Worm (Caenorhabditis elegans): ENCODE measurements around the gene B0252.1.

Gene B0252.1

DNA sequence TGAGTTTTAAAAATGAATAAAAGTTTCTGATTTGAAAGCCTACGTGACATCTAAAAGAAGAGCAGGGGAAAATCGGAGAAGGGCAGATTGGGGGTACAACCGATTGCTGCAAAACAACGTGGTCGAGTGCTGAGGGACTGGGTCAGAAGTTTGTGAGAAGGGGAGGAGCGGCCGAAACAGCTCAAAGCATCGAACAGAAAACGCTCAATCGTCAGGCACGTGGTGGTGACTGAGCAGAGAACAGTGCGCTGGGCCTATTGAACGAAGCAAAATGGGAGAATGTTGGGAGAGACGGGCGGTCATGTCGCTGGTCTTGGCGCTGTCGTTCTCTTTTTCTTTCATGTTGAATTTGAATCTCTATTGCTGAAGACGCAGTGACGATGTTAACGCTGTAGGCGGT, 28.3 kb upstream of the B0252.1 start:
- TF ChIP-seq ets-4 (tag; optimal IDR thresholded peaks at IDR 0.05) = no peak
- no peak for TF ChIP-seq pax-1 (tag; optimal IDR thresholded peaks at IDR 0.05)
- no peak for TF ChIP-seq madf-2 (tag; optimal IDR thresholded peaks at IDR 0.05)
- TF ChIP-seq zip-5 (tag; optimal IDR thresholded peaks at IDR 0.05) = no peak
- no peak for TF ChIP-seq nhr-232 (tag; optimal IDR thresholded peaks at IDR 0.05)
- no peak for TF ChIP-seq ref-2 (tag; optimal IDR thresholded peaks at IDR 0.05)
- TF ChIP-seq eyg-1 (tag; optimal IDR thresholded peaks at IDR 0.05) = no peak
- TF ChIP-seq lin-11 (tag; optimal IDR thresholded peaks at IDR 0.05) = no peak
- TF ChIP-seq ceh-6 (GFP tag; optimal IDR thresholded peaks at IDR 0.05) = no peak
- TF ChIP-seq K09A11.1 (tag; optimal IDR thresholded peaks at IDR 0.05; ENCODE audit: insufficient read depth) = no peak
- no peak for TF ChIP-seq sox-2 (GFP tag; IDR thresholded peaks at IDR 0.05)
- TF ChIP-seq pag-3 (tag; optimal IDR thresholded peaks at IDR 0.05; ENCODE audit: borderline replicate concordance) = no peak
- no peak for TF ChIP-seq ztf-16 (tag; optimal IDR thresholded peaks at IDR 0.05)
- TF ChIP-seq unc-42 (tag; optimal IDR thresholded peaks at IDR 0.05) = peak; percentile 12
- TF ChIP-seq ceh-18 (tag; optimal IDR thresholded peaks at IDR 0.05) = peak; percentile 47
- TF ChIP-seq lim-6 (tag; optimal IDR thresholded peaks at IDR 0.05) = no peak
- no peak for TF ChIP-seq elt-4 (tag; optimal IDR thresholded peaks at IDR 0.05)
- TF ChIP-seq fax-1 (tag; optimal IDR thresholded peaks at IDR 0.05) = no peak
- peak; percentile 19 for TF ChIP-seq pqm-1 (tag; optimal IDR thresholded peaks at IDR 0.05)

DNA sequence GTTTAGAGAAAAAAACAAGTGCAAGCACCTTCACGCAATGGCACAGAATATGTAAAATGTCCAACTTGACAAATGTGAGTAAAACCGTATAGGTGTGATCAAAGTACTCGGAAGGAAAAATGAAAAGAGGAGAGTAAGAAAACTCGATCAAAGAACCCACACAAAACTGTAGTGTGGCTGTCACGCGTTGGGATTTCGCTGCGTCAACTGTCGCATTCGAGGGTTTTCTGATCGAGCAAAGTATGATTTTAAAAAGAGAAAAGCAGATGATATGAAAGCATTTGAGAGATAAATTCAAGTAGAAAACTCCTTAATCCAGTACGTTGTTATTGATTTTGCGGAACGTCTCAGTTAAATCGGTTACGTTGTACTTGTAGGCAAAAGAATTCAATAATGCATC, 27.6 kb upstream of the B0252.1 start:
- TF ChIP-seq pqm-1 (tag; optimal IDR thresholded peaks at IDR 0.05) (no peak), ceh-18 (tag; optimal IDR thresholded peaks at IDR 0.05) (no peak), unc-55 (GFP tag; optimal IDR thresholded peaks at IDR 0.05) (peak; percentile 26), madf-2 (tag; optimal IDR thresholded peaks at IDR 0.05) (no peak)

DNA sequence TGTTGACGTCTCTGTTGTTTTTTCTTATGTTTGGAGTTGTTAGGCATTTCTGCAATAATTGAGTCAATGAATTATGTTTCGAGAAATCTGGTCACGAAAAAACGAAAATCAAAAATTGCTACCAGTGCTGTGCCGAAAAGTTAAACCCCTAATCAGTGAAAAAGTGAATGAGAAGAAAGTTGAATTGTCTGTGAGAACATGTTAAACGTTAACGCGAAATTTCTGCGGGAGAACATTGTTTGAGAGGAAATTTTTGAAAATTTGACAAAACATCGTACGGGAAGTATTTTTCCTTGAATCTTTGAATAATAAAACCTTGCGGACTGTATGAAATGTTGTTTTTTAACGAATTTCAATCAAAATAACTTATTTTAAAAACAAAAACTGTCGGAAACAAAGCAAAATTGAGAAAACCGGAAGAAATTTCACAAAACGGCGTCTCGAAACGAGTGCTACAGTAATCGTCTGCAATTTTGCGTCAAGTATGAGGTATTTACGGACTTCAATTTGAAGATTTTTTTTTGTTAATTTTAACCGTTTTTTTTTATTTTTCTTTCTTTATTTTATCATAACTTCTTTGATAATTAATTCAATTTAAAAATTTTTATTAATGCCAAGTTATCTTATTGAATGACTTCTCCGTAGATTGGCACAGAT, 25.8 kb upstream of the B0252.1 start, which contains the start of gene adal-1:
adal-1 (minus strand) TSS at position 51 of the 657 bp plus-strand sequence.
- TF ChIP-seq mec-3 (tag; optimal IDR thresholded peaks at IDR 0.05; ENCODE audit: borderline replicate concordance) = no peak
- no peak for TF ChIP-seq fax-1 (tag; optimal IDR thresholded peaks at IDR 0.05)
- TF ChIP-seq pat-9 (tag; optimal IDR thresholded peaks at IDR 0.05) = no peak
- no peak for TF ChIP-seq ceh-2 (tag; optimal IDR thresholded peaks at IDR 0.05)
- no peak for TF ChIP-seq hlh-6 (tag; optimal IDR thresholded peaks at IDR 0.05)
- TF ChIP-seq unc-55 (GFP tag; optimal IDR thresholded peaks at IDR 0.05) = no peak
- no peak for TF ChIP-seq ceh-31 (tag; optimal IDR thresholded peaks at IDR 0.05)
- TF ChIP-seq eyg-1 (tag; optimal IDR thresholded peaks at IDR 0.05) = no peak
- TF ChIP-seq hlh-30 (tag; optimal IDR thresholded peaks at IDR 0.05; ENCODE audit: insufficient read depth) = no peak
- no peak for TF ChIP-seq madf-2 (tag; optimal IDR thresholded peaks at IDR 0.05)
- TF ChIP-seq syd-9 (tag; optimal IDR thresholded peaks at IDR 0.05) = no peak
- TF ChIP-seq ceh-45 (GFP tag; IDR thresholded peaks at IDR 0.05) = no peak

DNA sequence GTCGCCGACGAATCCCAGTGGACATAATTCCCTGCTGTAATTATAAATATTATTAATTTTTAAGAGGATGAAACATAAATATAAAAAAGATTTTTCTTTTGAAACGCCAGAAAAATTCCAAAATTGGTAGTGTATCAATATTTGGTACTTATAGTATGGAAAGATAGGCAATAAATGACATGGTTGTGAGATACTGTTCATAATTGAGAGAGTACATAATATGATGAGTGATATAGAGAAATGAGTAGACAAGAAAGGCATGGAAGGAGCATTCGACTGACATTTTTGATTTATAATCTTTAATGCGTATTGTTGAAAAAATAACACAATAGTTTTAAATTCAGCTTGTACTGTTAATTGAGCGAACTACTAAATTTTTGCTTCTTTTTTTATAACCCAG, 22.0 kb upstream of the B0252.1 start, which contains the start of gene C44B7.11:
C44B7.11 (minus strand) TSS at position 34 of the 400 bp plus-strand sequence.
- TF ChIP-seq K09A11.1 (tag; optimal IDR thresholded peaks at IDR 0.05; ENCODE audit: insufficient read depth) (no peak), sox-2 (GFP tag; IDR thresholded peaks at IDR 0.05) (no peak), hlh-13 (GFP tag; optimal IDR thresholded peaks at IDR 0.05) (no peak), pqm-1 (tag; optimal IDR thresholded peaks at IDR 0.05) (no peak), ttx-3 (tag; optimal IDR thresholded peaks at IDR 0.05) (no peak), ceh-34 (tag; optimal IDR thresholded peaks at IDR 0.05) (no peak), ztf-16 (tag; optimal IDR thresholded peaks at IDR 0.05) (no peak), rnt-1 (tag; optimal IDR thresholded peaks at IDR 0.05) (no peak), hlh-8 (tag; optimal IDR thresholded peaks at IDR 0.05) (no peak), lim-6 (tag; optimal IDR thresholded peaks at IDR 0.05) (no peak), odd-2 (tag; optimal IDR thresholded peaks at IDR 0.05) (no peak), Y22D7AL.16 (tag; optimal IDR thresholded peaks at IDR 0.05) (no peak)
